Fruit fly (Drosophila melanogaster) whole organism, embryonic: Measurements from ENCODE around the gene CG3198.

Source experiments
- Atf-2 ChIP-seq: fragments of 200-800 bp; sonication (Bioruptor generic); optimal IDR thresholded peaks from 2 replicates; lab custom pipeline; 2016; ENCODE audit warnings: missing biosample characterization, missing genetic modification characterization
- Awh ChIP-seq: fragments of 200-800 bp; sonication (Bioruptor generic); IDR thresholded peaks from 2 replicates; pipeline ENCODE4, ENCODE4 v1.3.6; 2022; ENCODE audit warnings: missing biosample characterization, missing genetic modification characterization
- Bteb2 ChIP-seq: fragments of 200-800 bp; sonication (Bioruptor generic); optimal IDR thresholded peaks from 2 replicates; lab custom pipeline; 2016; ENCODE audit warnings: missing biosample characterization, missing genetic modification characterization
- CG10654 ChIP-seq: fragments of 200-800 bp; sonication (Bioruptor generic); optimal IDR thresholded peaks from 2 replicates; lab custom pipeline; 2016; ENCODE audit warnings: missing biosample characterization, missing genetic modification characterization
- CG12391 ChIP-seq: fragments of 200-800 bp; sonication (Bioruptor generic); optimal IDR thresholded peaks from 3 replicates; lab custom pipeline; 2018; ENCODE audit warnings: missing biosample characterization, mild to moderate bottlenecking, missing genetic modification characterization, moderate library complexity
- CG14710 ChIP-seq: fragments of 200-800 bp; sonication (Bioruptor generic); optimal IDR thresholded peaks from 3 replicates; lab custom pipeline; 2019; ENCODE audit warnings: missing biosample characterization, mild to moderate bottlenecking, missing genetic modification characterization, moderate library complexity
- CG15073 ChIP-seq: fragments of 200-800 bp; sonication (Bioruptor generic); optimal IDR thresholded peaks from 2 replicates; lab custom pipeline; 2016; ENCODE audit warnings: missing biosample characterization, missing genetic modification characterization
- CG15696 ChIP-seq: fragments of 200-800 bp; sonication (Bioruptor generic); optimal IDR thresholded peaks from 2 replicates; lab custom pipeline; 2019; ENCODE audit warnings: missing biosample characterization, mild to moderate bottlenecking, missing genetic modification characterization, moderate library complexity
- CG1602 ChIP-seq: fragments of 200-800 bp; sonication (Bioruptor generic); optimal IDR thresholded peaks from 3 replicates; lab custom pipeline; 2016; ENCODE audit warnings: missing biosample characterization, missing genetic modification characterization
- CG16863 ChIP-seq: fragments of 200-800 bp; sonication (Bioruptor generic); optimal IDR thresholded peaks from 3 replicates; lab custom pipeline; 2016; ENCODE audit warnings: missing biosample characterization, missing genetic modification characterization
- CG2199 ChIP-seq: fragments of 200-800 bp; sonication (Bioruptor generic); IDR thresholded peaks from 3 replicates; pipeline ENCODE4 v1.3.6; 2022; ENCODE audit warnings: missing biosample characterization, missing genetic modification characterization
- CG2712 ChIP-seq: fragments of 200-800 bp; optimal IDR thresholded peaks from 3 replicates; lab custom pipeline; 2019; ENCODE audit warnings: missing biosample characterization, mild to moderate bottlenecking, missing genetic modification characterization, moderate library complexity
- CG30431 ChIP-seq: fragments of 200-800 bp; sonication (Bioruptor generic); optimal IDR thresholded peaks from 2 replicates; lab custom pipeline; 2017; ENCODE audit warnings: missing biosample characterization, missing genetic modification characterization
- CG3726 ChIP-seq: fragments of 200-800 bp; sonication (Bioruptor generic); IDR thresholded peaks from 3 replicates; pipeline ENCODE4, ENCODE4 v1.3.6; 2022; ENCODE audit warnings: missing biosample characterization, missing genetic modification characterization
- CG3995 ChIP-seq: fragments of 200-800 bp; sonication (Bioruptor generic); optimal IDR thresholded peaks from 3 replicates; lab custom pipeline; 2016; ENCODE audit warnings: missing biosample characterization, missing genetic modification characterization
- CG5180 ChIP-seq: fragments of 200-800 bp; sonication (Bioruptor generic); optimal IDR thresholded peaks from 3 replicates; lab custom pipeline; 2017; ENCODE audit warnings: missing biosample characterization, missing genetic modification characterization, mild to moderate bottlenecking, moderate library complexity, missing genetic modification reagents
- CG6272 ChIP-seq: fragments of 200-800 bp; sonication (Bioruptor generic); IDR thresholded peaks from 2 replicates; pipeline ENCODE4 v1.3.6; 2022; ENCODE audit warnings: missing biosample characterization, missing genetic modification characterization
- CG6689 ChIP-seq: fragments of 200-800 bp; sonication (Bioruptor generic); IDR thresholded peaks from 2 replicates; pipeline ENCODE4 v1.3.6; 2022; ENCODE audit warnings: missing biosample characterization, missing genetic modification characterization
- CG7839 ChIP-seq: fragments of 200-800 bp; sonication (Bioruptor generic); optimal IDR thresholded peaks from 3 replicates; lab custom pipeline; 2018; ENCODE audit warnings: missing biosample characterization, mild to moderate bottlenecking, missing genetic modification characterization, moderate library complexity
- Camta ChIP-seq: fragments of 200-800 bp; sonication (Bioruptor generic); optimal IDR thresholded peaks from 2 replicates; lab custom pipeline; 2016; ENCODE audit warnings: missing biosample characterization, missing genetic modification characterization
- CoRest ChIP-seq: fragments of 200-800 bp; sonication (Bioruptor generic); optimal IDR thresholded peaks from 3 replicates; lab custom pipeline; 2018; ENCODE audit warnings: missing biosample characterization, mild to moderate bottlenecking, missing genetic modification characterization, moderate library complexity
- Dbx ChIP-seq: fragments of 200-800 bp; sonication (Bioruptor generic); IDR thresholded peaks from 3 replicates; pipeline ENCODE4 v1.3.6; 2022; ENCODE audit warnings: missing biosample characterization, missing genetic modification characterization
- Gug ChIP-seq: fragments of 200-800 bp; sonication (Bioruptor generic); IDR thresholded peaks from 4 replicates; pipeline ENCODE4 v1.3.6; 2022; ENCODE audit warnings: missing biosample characterization, missing genetic modification characterization
- H15 ChIP-seq: fragments of 200-800 bp; sonication (Bioruptor generic); IDR thresholded peaks from 3 replicates; pipeline ENCODE4 v1.3.6; 2022; ENCODE audit warnings: missing biosample characterization, missing genetic modification characterization
- Hr39 ChIP-seq: fragments of >200 bp; optimal IDR thresholded peaks from 2 replicates; lab custom pipeline; 2017
- Mad ChIP-seq: fragments of 200-800 bp; sonication (Bioruptor generic); optimal IDR thresholded peaks from 2 replicates; lab custom pipeline; 2016; ENCODE audit warnings: missing biosample characterization, missing genetic modification characterization
- NC2α ChIP-seq: fragments of 200-800 bp; sonication (Bioruptor generic); optimal IDR thresholded peaks from 2 replicates; lab custom pipeline; 2016; ENCODE audit warnings: missing biosample characterization, missing genetic modification characterization
- Optix ChIP-seq: fragments of 200-800 bp; sonication (Bioruptor generic); IDR thresholded peaks from 3 replicates; pipeline ENCODE4 v1.3.6; 2022; ENCODE audit warnings: missing biosample characterization, missing genetic modification characterization
- Rx ChIP-seq: fragments of 200-800 bp; sonication (Bioruptor generic); IDR thresholded peaks from 2 replicates; pipeline ENCODE4 v1.3.6; 2022; ENCODE audit warnings: missing biosample characterization, missing genetic modification characterization
- Xrp1 ChIP-seq: fragments of 200-800 bp; sonication (Bioruptor generic); IDR thresholded peaks from 2 replicates; pipeline ENCODE4 v1.3.6; 2022; ENCODE audit warnings: missing biosample characterization, missing genetic modification characterization
- ab ChIP-seq: fragments of 200-800 bp; sonication (Bioruptor generic); optimal IDR thresholded peaks from 2 replicates; lab custom pipeline; 2016; ENCODE audit warnings: missing biosample characterization, missing genetic modification characterization
- cato ChIP-seq: fragments of 200-800 bp; sonication (Bioruptor generic); optimal IDR thresholded peaks from 2 replicates; lab custom pipeline; 2016; ENCODE audit warnings: missing biosample characterization, missing genetic modification characterization, borderline replicate concordance
- ci ChIP-seq: fragments of 200-800 bp; sonication (Bioruptor generic); IDR thresholded peaks from 3 replicates; pipeline ENCODE4 v1.3.6; 2022; ENCODE audit warnings: missing biosample characterization, missing genetic modification characterization
- dimm ChIP-seq: fragments of 200-800 bp; sonication (Bioruptor generic); IDR thresholded peaks from 2 replicates; pipeline ENCODE4 v1.3.6; 2022; ENCODE audit warnings: missing biosample characterization, missing genetic modification characterization
- dmrt99B ChIP-seq: fragments of 200-800 bp; sonication (Bioruptor generic); optimal IDR thresholded peaks from 2 replicates; lab custom pipeline; 2018; ENCODE audit warnings: missing biosample characterization, mild to moderate bottlenecking, missing genetic modification characterization, moderate library complexity
- ems ChIP-seq: fragments of 200-800 bp; sonication (Bioruptor generic); optimal IDR thresholded peaks from 3 replicates; lab custom pipeline; 2016; ENCODE audit warnings: missing biosample characterization, missing genetic modification characterization
- gce ChIP-seq: fragments of 200-800 bp; sonication (Bioruptor generic); IDR thresholded peaks from 3 replicates; pipeline ENCODE4 v1.3.6; 2022; ENCODE audit warnings: missing biosample characterization, missing genetic modification characterization
- gsb ChIP-seq: fragments of 200-800 bp; sonication (Bioruptor generic); IDR thresholded peaks from 2 replicates; pipeline ENCODE4 v1.3.6; 2022; ENCODE audit warnings: missing biosample characterization, missing genetic modification characterization
- inv ChIP-seq: fragments of 200-800 bp; sonication (Bioruptor generic); IDR thresholded peaks from 2 replicates; pipeline ENCODE4 v1.3.6; 2022; ENCODE audit warnings: missing biosample characterization, missing genetic modification characterization; ENCODE audit not compliant: partially characterized antibody
- jing ChIP-seq: fragments of 200-800 bp; sonication (Bioruptor generic); optimal IDR thresholded peaks from 2 replicates; lab custom pipeline; 2018; ENCODE audit warnings: missing biosample characterization, mild to moderate bottlenecking, missing genetic modification characterization
- klu ChIP-seq: fragments of 200-800 bp; sonication (Bioruptor generic); IDR thresholded peaks from 2 replicates; pipeline ENCODE4 v1.3.6; 2022; ENCODE audit warnings: missing biosample characterization, missing genetic modification characterization
- lola ChIP-seq, 3 experiments: fragments of >200 bp in 2 of 3; fragments of 200-800 bp in 1 of 3; sonication (Bioruptor generic) in 1 of 3; optimal IDR thresholded peaks; 2 replicates each; lab custom pipeline; 2017 to 2019; ENCODE audit warnings: missing biosample characterization in 3 of 3, missing genetic modification characterization in 3 of 3, mild to moderate bottlenecking in 1 of 3, moderate library complexity in 1 of 3
- nerfin-1 ChIP-seq: fragments of 200-800 bp; sonication (Bioruptor generic); optimal IDR thresholded peaks from 3 replicates; lab custom pipeline; 2019; ENCODE audit warnings: missing biosample characterization, mild to moderate bottlenecking, missing genetic modification characterization, moderate library complexity
- nerfin-2 ChIP-seq: fragments of 200-800 bp; sonication (Bioruptor generic); IDR thresholded peaks from 2 replicates; pipeline ENCODE4 v1.3.6; 2022; ENCODE audit warnings: missing biosample characterization, missing genetic modification characterization; ENCODE audit not compliant: partially characterized antibody
- nmo ChIP-seq: fragments of 200-800 bp; sonication (Bioruptor generic); optimal IDR thresholded peaks from 2 replicates; lab custom pipeline; 2018; ENCODE audit warnings: missing biosample characterization, mild to moderate bottlenecking, missing genetic modification characterization, moderate library complexity
- ro ChIP-seq: fragments of 200-800 bp; sonication (Bioruptor generic); IDR thresholded peaks from 2 replicates; pipeline ENCODE4 v1.3.6; 2022; ENCODE audit warnings: missing biosample characterization, missing genetic modification characterization
- sc ChIP-seq, 3 experiments: fragments of >200 bp in 2 of 3; fragments of 200-800 bp in 1 of 3; sonication (Bioruptor generic) in 1 of 3; optimal IDR thresholded peaks; 2 replicates in 2 of 3; 3 replicates in 1 of 3; lab custom pipeline; 2017; ENCODE audit warnings: mild to moderate bottlenecking in 1 of 3, missing biosample characterization in 1 of 3, missing genetic modification characterization in 1 of 3, missing genetic modification reagents in 1 of 3
- tll ChIP-seq, 2 experiments: fragments of 200-800 bp in 1 of 2; fragments of >200 bp in 1 of 2; sonication (Bioruptor generic) in 1 of 2; optimal IDR thresholded peaks; 2 replicates each; lab custom pipeline; 2017 to 2019; ENCODE audit warnings: missing biosample characterization in 2 of 2, missing genetic modification characterization in 2 of 2, mild to moderate bottlenecking in 1 of 2, moderate library complexity in 1 of 2
- zfh1 ChIP-seq: fragments of 200-800 bp; sonication (Bioruptor generic); IDR thresholded peaks from 3 replicates; pipeline ENCODE4 v1.3.6; 2022; ENCODE audit warnings: missing biosample characterization, missing genetic modification characterization
- zfh2 ChIP-seq: fragments of 200-800 bp; sonication (Bioruptor generic); optimal IDR thresholded peaks from 2 replicates; lab custom pipeline; 2016; ENCODE audit warnings: missing biosample characterization, missing genetic modification characterization

Gene CG3198

DNA sequence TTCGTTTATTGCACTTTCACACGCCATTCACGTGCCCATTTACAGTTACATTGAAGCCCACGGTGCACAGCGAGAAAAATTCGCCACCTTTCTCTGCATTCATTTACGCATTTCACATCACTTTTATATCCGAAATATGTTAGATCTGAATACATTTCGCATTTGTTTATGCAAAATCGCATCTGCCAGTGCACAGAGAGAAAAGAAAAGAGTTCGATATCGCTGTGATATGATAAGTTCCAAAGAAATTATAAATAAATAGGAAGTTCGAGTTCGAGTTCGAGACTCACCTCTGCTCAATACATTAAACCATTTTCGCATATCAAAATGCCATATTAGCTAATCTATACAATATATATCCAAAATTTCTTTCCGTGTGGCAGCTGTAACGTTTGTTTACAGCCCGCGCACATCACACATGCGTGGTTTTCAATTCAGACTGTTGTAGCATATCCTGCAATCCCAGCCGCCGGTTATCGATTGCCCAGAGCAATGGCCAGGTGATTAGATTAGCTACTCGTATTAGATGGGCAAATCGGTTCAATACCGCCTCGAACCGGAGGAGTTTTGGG lies 17.7 kb downstream of the CG3198 start (continued):
- TF ChIP-seq Optix (GFP tag; lab: Robert Waterston, UW) (peak; percentile 69), Atf-2 (GFP tag; lab: Kevin White, UChicago) (peak; percentile 81), Awh (GFP tag; lab: Robert Waterston, UW) (peak; percentile 57), dimm (GFP tag; lab: Robert Waterston, UW) (peak; percentile 61; the same call in 1 of the 2 replicates), CG7839 (tag; lab: Kevin White, UChicago) (peak; percentile 90), sc (optimal IDR thresholded peaks at IDR 0.05; lab: Kevin White, UChicago) (no peak), sc (GFP tag; optimal IDR thresholded peaks at IDR 0.05; lab: Kevin White, UChicago) (peak; percentile 67), CoRest (tag; lab: Kevin White, UChicago) (peak; percentile 88), inv (GFP tag; lab: Robert Waterston, UW) (no peak), CG2712 (tag; lab: Kevin White, UChicago) (peak; percentile 83), CG6272 (GFP tag; lab: Robert Waterston, UW) (peak; percentile 57), CG5180 (GFP tag; lab: Kevin White, UChicago) (peak; percentile 73), Bteb2 (GFP tag; lab: Kevin White, UChicago) (peak; percentile 78), CG3995 (GFP tag; lab: Kevin White, UChicago) (peak; percentile 51), Mad (GFP tag; lab: Kevin White, UChicago) (peak; percentile 78), CG12391 (peak; percentile 82), CG15073 (GFP tag; lab: Kevin White, UChicago) (no peak), dmrt99B (tag; lab: Kevin White, UChicago) (peak; percentile 89), CG3726 (GFP tag; lab: Robert Waterston, UW) (peak; percentile 58; the same call in 1 of the 3 replicates), CG1602 (GFP tag; lab: Kevin White, UChicago) (peak; percentile 75), NC2α (peak; percentile 34), CG16863 (GFP tag; lab: Kevin White, UChicago) (peak; percentile 76), gsb (GFP tag; lab: Robert Waterston, UW) (peak; percentile 45; the same call in 1 of the 2 replicates), Xrp1 (GFP tag; lab: Robert Waterston, UW) (peak; percentile 80), CG14710 (tag; lab: Kevin White, UChicago) (peak; percentile 73), Dbx (peak; percentile 75), CG15696 (tag; lab: Kevin White, UChicago) (peak; percentile 65), nerfin-2 (GFP tag; lab: Robert Waterston, UW) (no peak), ems (GFP tag; lab: Kevin White, UChicago) (peak; percentile 82), jing (GFP tag; lab: Kevin White, UChicago) (peak; percentile 66), ab (GFP tag; lab: Kevin White, UChicago) (peak; percentile 20), CG2199 (GFP tag; lab: Robert Waterston, UW) (no peak), lola (GFP tag; optimal IDR thresholded peaks at IDR 0.05; lab: Kevin White, UChicago) (peak in 1 of 3 experiments; percentile 61), zfh2 (GFP tag; lab: Kevin White, UChicago) (peak; percentile 77), tll (GFP tag; optimal IDR thresholded peaks at IDR 0.05; lab: Kevin White, UChicago) (no peak), cato (peak; percentile 70), CG10654 (GFP tag; lab: Kevin White, UChicago) (peak; percentile 57), Rx (peak; percentile 69), CG30431 (GFP tag; lab: Kevin White, UChicago) (peak; percentile 76), klu (peak; percentile 69), ci (peak; percentile 67; the same call in 2 of the 3 replicates), gce (GFP tag; lab: Robert Waterston, UW) (peak; percentile 67; the same call in 1 of the 3 replicates), nerfin-1 (tag; lab: Kevin White, UChicago) (peak; percentile 70), nmo (GFP tag; lab: Kevin White, UChicago) (peak; percentile 91), Gug (GFP tag; lab: Robert Waterston, UW) (peak; percentile 72), zfh1 (GFP tag; lab: Robert Waterston, UW) (peak; percentile 81), Camta (GFP tag; lab: Kevin White, UChicago) (peak; percentile 85), Hr39 (lab: Kevin White, UChicago) (no peak), ro (GFP tag; lab: Robert Waterston, UW) (0 out of 2 replicates have a peak, but pooled peaks have one; percentile 53), H15 (GFP tag; lab: Robert Waterston, UW) (peak; percentile 65; the same call in 2 of the 3 replicates), CG6689 (GFP tag; lab: Robert Waterston, UW) (peak; percentile 83)
